Fruit fly (Drosophila melanogaster) S2 (cell line): ENCODE results near the gene CG31467.

Source experiments
- CG8478 ChIP-seq: fragments of >200 bp; optimal IDR thresholded peaks from 2 replicates; lab custom pipeline; 2018
- CTCF ChIP-seq, 2 experiments: fragments of >200 bp; optimal IDR thresholded peaks; 2 replicates each; lab custom pipeline; 2018

DNA sequence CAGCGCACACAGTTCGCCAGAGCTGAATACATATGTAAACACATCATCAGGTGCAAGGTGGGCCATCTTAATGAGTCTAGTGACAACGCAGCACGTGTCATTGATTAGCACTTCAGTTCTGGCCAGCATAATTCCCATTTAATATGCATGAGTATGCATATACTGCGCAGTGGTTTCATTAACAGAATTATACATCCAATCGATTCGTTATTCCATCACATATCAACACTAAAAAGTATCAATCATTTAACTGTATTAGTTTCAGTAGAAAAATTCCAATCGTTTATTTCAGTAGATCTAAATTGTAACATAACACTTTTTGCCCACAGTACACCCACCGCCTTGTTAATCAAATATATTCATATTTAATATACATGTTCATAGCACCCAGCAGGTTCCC lies 7.8 kb upstream of the CG31467 start, which contains the start of gene CG4073:
- TF ChIP-seq CG8478 (lab: Kevin White, UChicago) (no peak), CTCF (optimal IDR thresholded peaks at IDR 0.05; lab: Kevin White, UChicago) (no peak)
